Worm (Caenorhabditis elegans): Measurements from ENCODE around the gene F40G12.6.

- TF ChIP-seq flt-1 (GFP tag; IDR thresholded peaks at IDR 0.05) (no peak), ref-1 (GFP tag; conservative IDR thresholded peaks at IDR 0.05) (no peak), med-1 (GFP tag; optimal IDR thresholded peaks at IDR 0.05; ENCODE audit: insufficient read depth) (no peak), tab-1 (GFP tag; IDR thresholded peaks at IDR 0.05) (no peak), klf-2 (GFP tag; conservative IDR thresholded peaks at IDR 0.05) (no peak)
Observed at ce11 chrV:14320730-14321319, 47.9 kb upstream of the F40G12.6 start.
